Fruit fly (Drosophila melanogaster): Measurements from ENCODE around the gene Arf1.

Arf1 gene

DNA sequence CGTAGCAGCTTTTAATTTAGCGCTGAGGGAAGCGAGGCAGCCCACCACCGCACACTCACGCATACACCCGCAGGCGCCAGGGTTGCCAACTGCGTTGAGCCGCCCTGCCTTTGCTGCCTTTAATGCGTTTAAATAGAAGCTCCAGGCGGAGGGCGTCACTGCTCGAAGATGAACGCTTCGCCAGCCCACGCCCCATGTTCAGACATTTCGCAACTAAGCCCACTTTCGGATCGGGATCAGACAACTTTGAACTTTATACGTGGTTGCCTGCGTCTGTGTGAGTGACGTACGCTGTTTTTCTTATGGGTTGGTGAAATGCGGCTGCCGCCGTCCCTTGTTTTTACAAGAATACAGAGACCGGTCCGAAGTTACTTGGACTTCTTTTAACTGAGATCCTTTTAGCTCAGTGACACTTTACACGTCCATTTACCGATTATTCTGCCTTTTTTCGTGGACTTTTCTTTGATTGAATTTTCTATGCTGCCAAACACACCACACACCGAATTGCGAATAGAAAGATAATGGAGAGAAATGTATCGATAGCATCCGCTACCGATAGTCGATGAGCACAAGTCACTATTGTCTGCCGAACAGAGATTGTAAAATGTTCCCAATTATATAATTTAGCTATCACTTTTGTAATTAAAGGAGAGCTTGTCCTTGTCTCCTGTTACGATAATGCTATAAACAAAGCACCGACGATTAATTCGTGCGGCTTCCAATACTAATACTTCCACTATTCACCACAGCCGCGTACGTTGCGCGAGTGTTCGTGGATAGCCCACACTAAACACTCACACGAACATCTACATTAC, 794 bp downstream of the Arf1 start (continued):
- no peak for TF ChIP-seq CG8765 (GFP tag; IDR thresholded peaks at IDR 0.05)
- TF ChIP-seq CG3281 (GFP tag; optimal IDR thresholded peaks at IDR 0.05) = peak; percentile 41
- no peak for TF ChIP-seq cas (GFP tag; IDR thresholded peaks at IDR 0.05)
- TF ChIP-seq CG12104 (GFP tag; optimal IDR thresholded peaks at IDR 0.05) = no peak
- no peak for TF ChIP-seq CG30403 (GFP tag; optimal IDR thresholded peaks at IDR 0.05)
- TF ChIP-seq z (GFP tag; IDR thresholded peaks at IDR 0.05) = no peak
- TF ChIP-seq Hr51 (GFP tag; optimal IDR thresholded peaks at IDR 0.05) = no peak
- no peak for TF ChIP-seq Mad (GFP tag; optimal IDR thresholded peaks at IDR 0.05)
- no peak for TF ChIP-seq CG2116 (GFP tag; optimal IDR thresholded peaks at IDR 0.05)
- TF ChIP-seq CG12155 (GFP tag; optimal IDR thresholded peaks at IDR 0.05) = no peak
- TF ChIP-seq CG5245 (GFP tag; optimal IDR thresholded peaks at IDR 0.05) = no peak
- peak; percentile 11 for TF ChIP-seq CG12769 (tag; optimal IDR thresholded peaks at IDR 0.05)
- no peak for TF ChIP-seq sc (optimal IDR thresholded peaks at IDR 0.05)
- no peak for TF ChIP-seq sc (GFP tag; optimal IDR thresholded peaks at IDR 0.05)
- TF ChIP-seq CrebB (tag; optimal IDR thresholded peaks at IDR 0.05) = no peak
- TF ChIP-seq CG11456 (GFP tag; IDR thresholded peaks at IDR 0.05) = 0 out of 3 replicates have a peak, but pooled peaks have one; percentile 21
- no peak for TF ChIP-seq ro (GFP tag; IDR thresholded peaks at IDR 0.05)
- no peak for TF ChIP-seq ewg (GFP tag; optimal IDR thresholded peaks at IDR 0.05)
- no peak for TF ChIP-seq esg (GFP tag; conservative IDR thresholded peaks at IDR 0.05)
- no peak for TF ChIP-seq CG5953 (GFP tag; IDR thresholded peaks at IDR 0.05)
- no peak for TF ChIP-seq phol (tag; optimal IDR thresholded peaks at IDR 0.05)
- no peak for TF ChIP-seq tap (tag; optimal IDR thresholded peaks at IDR 0.05)
- TF ChIP-seq dati (GFP tag; IDR thresholded peaks at IDR 0.05) = no peak
- TF ChIP-seq B-H2 (GFP tag; optimal IDR thresholded peaks at IDR 0.05) = no peak
- TF ChIP-seq Ptx1 (GFP tag; IDR thresholded peaks at IDR 0.05) = peak; percentile 38; the same call in 1 of the 2 replicates
- no peak for TF ChIP-seq eyg (GFP tag; optimal IDR thresholded peaks at IDR 0.05)
- TF ChIP-seq knrl (GFP tag; IDR thresholded peaks at IDR 0.05; ENCODE audit: partially characterized antibody) = peak; percentile 67; the same call in 2 of the 3 replicates
- no peak for TF ChIP-seq NC2α (GFP tag; optimal IDR thresholded peaks at IDR 0.05)
- no peak for TF ChIP-seq schlank (tag; optimal IDR thresholded peaks at IDR 0.05)
- TF ChIP-seq corto (GFP tag; optimal IDR thresholded peaks at IDR 0.05) = no peak
- no peak for TF ChIP-seq dan (GFP tag; IDR thresholded peaks at IDR 0.05)
- no peak for TF ChIP-seq luna (GFP tag; optimal IDR thresholded peaks at IDR 0.05)
- no peak for TF ChIP-seq Spps (tag; optimal IDR thresholded peaks at IDR 0.05)
- TF ChIP-seq Aef1 (GFP tag; IDR thresholded peaks at IDR 0.05) = no peak
- TF ChIP-seq CG8944 (GFP tag; optimal IDR thresholded peaks at IDR 0.05) = no peak
- no peak for TF ChIP-seq abd-A (tag; optimal IDR thresholded peaks at IDR 0.05)
- TF ChIP-seq Hr78 (GFP tag; optimal IDR thresholded peaks at IDR 0.05) = peak in 1 of 2 experiments; percentile 31
- no peak for TF ChIP-seq p53 (GFP tag; optimal IDR thresholded peaks at IDR 0.05)
- no peak for TF ChIP-seq CG1602 (GFP tag; optimal IDR thresholded peaks at IDR 0.05)
- peak; percentile 48 for TF ChIP-seq CG9932 (GFP tag; IDR thresholded peaks at IDR 0.05)
- TF ChIP-seq CG8359 (GFP tag; optimal IDR thresholded peaks at IDR 0.05; ENCODE audit: borderline replicate concordance) = no peak
- TF ChIP-seq scrt (GFP tag; optimal IDR thresholded peaks at IDR 0.05) = no peak
- TF ChIP-seq pho (GFP tag; optimal IDR thresholded peaks at IDR 0.05) = no peak
- TF ChIP-seq pita (GFP tag; optimal IDR thresholded peaks at IDR 0.05) = no peak
- TF ChIP-seq croc (GFP tag; conservative IDR thresholded peaks at IDR 0.05) = no peak
- TF ChIP-seq sisA (GFP tag; IDR thresholded peaks at IDR 0.05) = no peak
- TF ChIP-seq dimm (GFP tag; IDR thresholded peaks at IDR 0.05) = no peak
- peak; percentile 24 for TF ChIP-seq CG10147 (GFP tag; optimal IDR thresholded peaks at IDR 0.05)
- 0 out of 3 replicates have a peak, but pooled peaks have one; percentile 31 for TF ChIP-seq CG17361 (GFP tag; IDR thresholded peaks at IDR 0.05)
- TF ChIP-seq CG8281 (tag; optimal IDR thresholded peaks at IDR 0.05) = no peak

Data from whole organism, embryonic.